Fruit fly (Drosophila melanogaster) whole organism, prepupa: ENCODE data around the gene CG14401.

Source experiments
- Blimp-1 ChIP-seq: fragments of 200-800 bp; sonication (Bioruptor generic); optimal IDR thresholded peaks from 3 replicates; lab custom pipeline; 2017; ENCODE audit warnings: missing biosample characterization, missing genetic modification characterization, mild to moderate bottlenecking, moderate library complexity, missing genetic modification reagents
- CG10631 ChIP-seq: fragments of 200-800 bp; sonication (Bioruptor generic); optimal IDR thresholded peaks from 2 replicates; lab custom pipeline; 2016; ENCODE audit warnings: missing biosample characterization, missing genetic modification characterization
- CG10669 ChIP-seq: fragments of 200-800 bp; sonication (Bioruptor generic); optimal IDR thresholded peaks from 3 replicates; lab custom pipeline; 2018; ENCODE audit warnings: missing biosample characterization, mild to moderate bottlenecking, missing genetic modification characterization, moderate library complexity
- CG11294 ChIP-seq: fragments of 200-800 bp; sonication (Bioruptor generic); IDR thresholded peaks from 2 replicates; pipeline ENCODE4 v1.3.6; 2022; ENCODE audit warnings: missing biosample characterization, missing genetic modification characterization
- CG11762 ChIP-seq: fragments of 200-800 bp; sonication (Bioruptor generic); optimal IDR thresholded peaks from 3 replicates; lab custom pipeline; 2016; ENCODE audit warnings: missing biosample characterization, missing genetic modification characterization; ENCODE audit not compliant: insufficient read depth
- CG15336 ChIP-seq: fragments of 200-800 bp; sonication (Bioruptor generic); IDR thresholded peaks from 2 replicates; pipeline ENCODE4 v1.3.6; 2022; ENCODE audit warnings: missing biosample characterization, missing genetic modification characterization
- CG16779 ChIP-seq: fragments of 200-800 bp; sonication (Bioruptor generic); optimal IDR thresholded peaks from 3 replicates; lab custom pipeline; 2017; ENCODE audit warnings: missing biosample characterization, mild to moderate bottlenecking, missing genetic modification characterization
- CG3032 ChIP-seq: fragments of 200-800 bp; optimal IDR thresholded peaks from 2 replicates; lab custom pipeline; 2019; ENCODE audit warnings: missing biosample characterization, mild to moderate bottlenecking, missing genetic modification characterization, moderate library complexity
- CG31627 ChIP-seq: fragments of 200-800 bp; sonication (Bioruptor generic); optimal IDR thresholded peaks from 3 replicates; lab custom pipeline; 2016; ENCODE audit warnings: missing biosample characterization, missing genetic modification characterization
- CG32006 ChIP-seq: fragments of 200-800 bp; sonication (Bioruptor generic); optimal IDR thresholded peaks from 3 replicates; lab custom pipeline; 2017; ENCODE audit warnings: missing biosample characterization, mild to moderate bottlenecking, missing genetic modification characterization
- CG34406 ChIP-seq: fragments of 200-800 bp; sonication (Bioruptor generic); optimal IDR thresholded peaks from 3 replicates; lab custom pipeline; 2016; ENCODE audit warnings: missing biosample characterization, missing genetic modification characterization
- CG3919 ChIP-seq: fragments of 200-800 bp; sonication (Bioruptor generic); optimal IDR thresholded peaks from 3 replicates; lab custom pipeline; 2016; ENCODE audit warnings: missing biosample characterization, missing genetic modification characterization
- CG4318 ChIP-seq: fragments of 200-800 bp; sonication (Bioruptor generic); optimal IDR thresholded peaks from 3 replicates; lab custom pipeline; 2017; ENCODE audit warnings: missing biosample characterization, mild to moderate bottlenecking, missing genetic modification characterization
- CG6163 ChIP-seq: fragments of 200-800 bp; sonication (Bioruptor generic); IDR thresholded peaks from 3 replicates; pipeline ENCODE4 v1.3.6; 2022; ENCODE audit warnings: missing biosample characterization, missing genetic modification characterization
- CG6276 ChIP-seq: fragments of 200-800 bp; sonication (Bioruptor generic); optimal IDR thresholded peaks from 2 replicates; lab custom pipeline; 2017; ENCODE audit warnings: missing biosample characterization, mild to moderate bottlenecking, missing genetic modification characterization
- CG6792 ChIP-seq: fragments of 200-800 bp; sonication (Bioruptor generic); optimal IDR thresholded peaks from 3 replicates; lab custom pipeline; 2016; ENCODE audit warnings: missing biosample characterization, missing genetic modification characterization
- CG6854 ChIP-seq: fragments of 200-800 bp; sonication (Bioruptor generic); optimal IDR thresholded peaks from 2 replicates; lab custom pipeline; 2017; ENCODE audit warnings: missing biosample characterization, mild to moderate bottlenecking, missing genetic modification characterization
- CG7368 ChIP-seq: fragments of 200-800 bp; sonication (Bioruptor generic); optimal IDR thresholded peaks from 3 replicates; lab custom pipeline; 2016; ENCODE audit warnings: missing biosample characterization, missing genetic modification characterization
- CG8119 ChIP-seq: fragments of 200-800 bp; sonication (Bioruptor generic); IDR thresholded peaks from 3 replicates; pipeline ENCODE4 v1.3.6; 2022; ENCODE audit warnings: missing biosample characterization, missing genetic modification characterization
- CG8632 ChIP-seq: fragments of 200-800 bp; sonication (Bioruptor generic); optimal IDR thresholded peaks from 3 replicates; lab custom pipeline; 2016; ENCODE audit warnings: missing biosample characterization, missing genetic modification characterization
- CG9139 ChIP-seq: fragments of 200-800 bp; sonication (Bioruptor generic); optimal IDR thresholded peaks from 3 replicates; lab custom pipeline; 2017; ENCODE audit warnings: missing biosample characterization, mild to moderate bottlenecking, missing genetic modification characterization
- Eip75B ChIP-seq: fragments of 200-800 bp; sonication (Bioruptor generic); optimal IDR thresholded peaks from 3 replicates; lab custom pipeline; 2016; ENCODE audit warnings: missing biosample characterization, missing genetic modification characterization
- Eip78C ChIP-seq: fragments of 200-800 bp; sonication (Bioruptor generic); peaks from one replicate; lab custom pipeline; 2016; ENCODE audit warnings: missing biosample characterization, missing genetic modification characterization
- Eip93F ChIP-seq: fragments of 200-800 bp; sonication (Bioruptor generic); optimal IDR thresholded peaks from 2 replicates; lab custom pipeline; 2016; ENCODE audit warnings: missing biosample characterization, mild to moderate bottlenecking, missing genetic modification characterization
- Gug ChIP-seq: fragments of 200-800 bp; sonication (Bioruptor generic); IDR thresholded peaks from 2 replicates; pipeline ENCODE4 v1.3.6; 2022; ENCODE audit warnings: missing biosample characterization, missing genetic modification characterization
- Hr38 ChIP-seq: sonication (Bioruptor generic); optimal IDR thresholded peaks from 2 replicates; lab custom pipeline; 2016; ENCODE audit warnings: missing biosample characterization, missing genetic modification characterization
- Hr39 ChIP-seq: fragments of 200-800 bp; sonication (Bioruptor generic); optimal IDR thresholded peaks from 2 replicates; lab custom pipeline; 2016; ENCODE audit warnings: missing biosample characterization, missing genetic modification characterization
- Hr4 ChIP-seq: fragments of 200-800 bp; sonication (Bioruptor generic); optimal IDR thresholded peaks from 3 replicates; lab custom pipeline; 2016; ENCODE audit warnings: missing biosample characterization, missing genetic modification characterization
- Met ChIP-seq: fragments of 200-800 bp; sonication (Bioruptor generic); optimal IDR thresholded peaks from 3 replicates; lab custom pipeline; 2016; ENCODE audit warnings: missing biosample characterization, missing genetic modification characterization
- OdsH ChIP-seq: fragments of 200-800 bp; sonication (Bioruptor generic); optimal IDR thresholded peaks from 3 replicates; lab custom pipeline; 2016; ENCODE audit warnings: missing biosample characterization, missing genetic modification characterization
- Smox ChIP-seq: fragments of 200-800 bp; sonication (Bioruptor generic); optimal IDR thresholded peaks from 3 replicates; lab custom pipeline; 2016; ENCODE audit warnings: missing biosample characterization, missing genetic modification characterization
- Sox102F ChIP-seq: fragments of 200-800 bp; sonication (Bioruptor generic); optimal IDR thresholded peaks from 2 replicates; lab custom pipeline; 2016; ENCODE audit warnings: missing biosample characterization, mild to moderate bottlenecking, missing genetic modification characterization
- Sox14 ChIP-seq: fragments of 200-800 bp; sonication (Bioruptor generic); optimal IDR thresholded peaks from 3 replicates; lab custom pipeline; 2016; ENCODE audit warnings: missing biosample characterization, missing genetic modification characterization
- Sox15 ChIP-seq: fragments of 200-800 bp; sonication (Bioruptor generic); optimal IDR thresholded peaks from 3 replicates; lab custom pipeline; 2016; ENCODE audit warnings: missing biosample characterization, missing genetic modification characterization
- achi ChIP-seq: fragments of 200-800 bp; sonication (Bioruptor generic); optimal IDR thresholded peaks from 3 replicates; lab custom pipeline; 2016; ENCODE audit warnings: missing biosample characterization, missing genetic modification characterization
- acj6 ChIP-seq: fragments of 200-800 bp; sonication (Bioruptor generic); optimal IDR thresholded peaks from 3 replicates; lab custom pipeline; 2016; ENCODE audit warnings: missing biosample characterization, missing genetic modification characterization
- cyc ChIP-seq: fragments of 200-800 bp; sonication (Bioruptor generic); optimal IDR thresholded peaks from 3 replicates; lab custom pipeline; 2016; ENCODE audit warnings: missing biosample characterization, missing genetic modification characterization
- dac ChIP-seq: fragments of 200-800 bp; sonication (Bioruptor generic); optimal IDR thresholded peaks from 2 replicates; lab custom pipeline; 2017; ENCODE audit warnings: missing biosample characterization, mild to moderate bottlenecking, missing genetic modification characterization
- dsx ChIP-seq: fragments of 200-800 bp; optimal IDR thresholded peaks from 3 replicates; lab custom pipeline; 2019; ENCODE audit warnings: missing biosample characterization, mild to moderate bottlenecking, missing genetic modification characterization, moderate library complexity; ENCODE audit not compliant: poor library complexity, severe bottlenecking
- eg ChIP-seq: fragments of 200-800 bp; sonication (Bioruptor generic); IDR thresholded peaks from 3 replicates; pipeline ENCODE4 v1.3.6; 2022; ENCODE audit warnings: missing biosample characterization, missing genetic modification characterization
- fd85E ChIP-seq: fragments of 200-800 bp; sonication (Bioruptor generic); optimal IDR thresholded peaks from 3 replicates; lab custom pipeline; 2016; ENCODE audit warnings: missing biosample characterization, missing genetic modification characterization
- lz ChIP-seq: fragments of 200-800 bp; sonication (Bioruptor generic); optimal IDR thresholded peaks from 3 replicates; lab custom pipeline; 2016; ENCODE audit warnings: missing biosample characterization, missing genetic modification characterization
- net ChIP-seq: fragments of 200-800 bp; sonication (Bioruptor generic); optimal IDR thresholded peaks from 3 replicates; lab custom pipeline; 2016; ENCODE audit warnings: missing biosample characterization, missing genetic modification characterization
- pdm3 ChIP-seq: fragments of 200-800 bp; sonication (Bioruptor generic); optimal IDR thresholded peaks from 3 replicates; lab custom pipeline; 2016; ENCODE audit warnings: missing biosample characterization, missing genetic modification characterization
- spab ChIP-seq: fragments of 200-800 bp; sonication (Bioruptor generic); optimal IDR thresholded peaks from 2 replicates; lab custom pipeline; 2017; ENCODE audit warnings: missing biosample characterization, mild to moderate bottlenecking, missing genetic modification characterization, missing genetic modification reagents
- ss ChIP-seq, 2 experiments: fragments of 200-800 bp; sonication (Bioruptor generic); optimal IDR thresholded peaks; 2 replicates in 1 of 2; 3 replicates in 1 of 2; lab custom pipeline; 2017 to 2018; ENCODE audit warnings: mild to moderate bottlenecking in 2 of 2, missing biosample characterization in 2 of 2, missing genetic modification characterization in 2 of 2, moderate library complexity in 1 of 2
- svp ChIP-seq: fragments of 200-800 bp; sonication (Bioruptor generic); peaks from one replicate; lab custom pipeline; 2016; ENCODE audit warnings: missing biosample characterization, missing genetic modification characterization
- vri ChIP-seq: fragments of 200-800 bp; sonication (Bioruptor generic); optimal IDR thresholded peaks from 3 replicates; lab custom pipeline; 2016; ENCODE audit warnings: missing biosample characterization, mild to moderate bottlenecking, missing genetic modification characterization

The CG14401 gene

DNA sequence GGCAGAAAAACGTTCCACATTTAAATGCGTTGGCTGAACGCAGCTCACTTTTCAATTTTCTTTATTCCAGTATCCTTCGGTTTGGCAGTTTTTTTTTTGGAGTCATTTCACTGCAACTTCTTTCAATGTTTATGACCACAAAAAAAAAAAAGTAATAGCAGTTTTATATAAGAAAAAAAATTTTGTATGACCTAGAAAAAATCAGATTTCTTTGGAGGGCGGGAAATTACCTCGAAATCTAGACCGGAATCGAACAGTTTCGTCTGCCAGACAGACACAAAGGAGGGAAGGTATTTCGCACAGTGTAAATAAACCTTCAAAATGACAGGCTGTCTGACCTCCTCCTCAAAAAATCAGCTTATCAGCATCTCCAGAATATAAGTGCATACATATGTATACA is 10.8 kb downstream of the CG14401 start (continued):
- TF ChIP-seq CG4318 (GFP tag; lab: Kevin White, UChicago) (no peak), CG11294 (GFP tag; lab: Robert Waterston, UW) (no peak), fd85E (no peak), CG6854 (GFP tag; lab: Kevin White, UChicago) (no peak), CG11762 (GFP tag; lab: Kevin White, UChicago) (no peak), CG8632 (peak; percentile 31), Sox15 (GFP tag; lab: Kevin White, UChicago) (peak; percentile 12), dac (GFP tag; lab: Kevin White, UChicago) (no peak), net (peak; percentile 0), CG7368 (GFP tag; lab: Kevin White, UChicago) (peak; percentile 5), Blimp-1 (GFP tag; lab: Kevin White, UChicago) (no peak), Eip75B (GFP tag; lab: Kevin White, UChicago) (peak; percentile 28), CG31627 (GFP tag; lab: Kevin White, UChicago) (peak; percentile 48), CG6276 (GFP tag; lab: Kevin White, UChicago) (no peak), vri (GFP tag; lab: Kevin White, UChicago) (peak; percentile 27), svp (GFP tag; lab: Kevin White, UChicago) (peak; percentile 97), CG6163 (no peak), Sox102F (GFP tag; lab: Kevin White, UChicago) (peak; percentile 59), achi (GFP tag; lab: Kevin White, UChicago) (no peak), Hr4 (GFP tag; lab: Kevin White, UChicago) (no peak), Hr38 (GFP tag; lab: Kevin White, UChicago) (no peak), Sox14 (GFP tag; lab: Kevin White, UChicago) (peak; percentile 21), eg (no peak), CG8119 (GFP tag; lab: Robert Waterston, UW) (no peak), CG34406 (GFP tag; lab: Kevin White, UChicago) (peak; percentile 25), dsx (GFP tag; lab: Kevin White, UChicago) (no peak), CG3032 (tag; lab: Kevin White, UChicago) (no peak), CG10669 (GFP tag; lab: Kevin White, UChicago) (no peak), CG3919 (GFP tag; lab: Kevin White, UChicago) (peak; percentile 14), CG6792 (GFP tag; lab: Kevin White, UChicago) (peak; percentile 26), lz (GFP tag; lab: Kevin White, UChicago) (peak; percentile 47), OdsH (GFP tag; lab: Kevin White, UChicago) (no peak), CG32006 (no peak), CG9139 (GFP tag; lab: Kevin White, UChicago) (no peak), ss (GFP tag; optimal IDR thresholded peaks at IDR 0.05; lab: Kevin White, UChicago) (no peak)

DNA sequence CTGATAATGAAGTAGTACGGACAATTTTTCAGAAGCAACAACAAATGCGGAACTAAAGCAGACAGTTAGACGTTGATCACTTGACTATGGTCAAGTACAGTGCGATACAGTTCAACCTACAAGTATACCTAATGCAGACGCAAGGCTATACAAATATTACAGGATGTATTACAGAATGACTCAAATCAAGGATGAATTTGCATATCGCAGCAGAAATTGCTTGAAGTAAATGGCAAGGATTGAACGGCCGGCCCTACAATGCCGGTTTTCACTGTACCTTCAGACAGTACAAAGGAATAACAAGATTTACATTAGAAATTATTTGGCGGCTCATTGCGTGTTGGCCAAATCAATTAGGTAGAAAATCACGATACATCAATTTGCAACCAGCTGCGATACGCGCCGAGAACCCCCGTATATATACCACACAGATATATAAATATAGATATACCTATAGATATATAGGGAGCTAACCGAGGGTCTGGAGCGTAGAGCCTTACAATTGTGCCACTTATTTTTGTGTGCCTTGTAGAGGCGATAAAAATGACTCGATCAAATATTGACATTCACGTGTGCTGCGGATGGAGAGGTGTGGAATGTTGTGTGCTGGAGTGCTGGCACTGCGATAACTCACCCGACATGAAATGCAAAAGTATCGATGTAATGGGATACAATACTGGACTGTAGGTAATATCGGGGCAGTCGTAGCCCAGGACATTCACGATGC is 11.9 kb downstream of the CG14401 start:
- peak; percentile 55 for TF ChIP-seq svp (GFP tag; lab: Kevin White, UChicago)
- peak; percentile 6 to 56 for TF ChIP-seq ss (GFP tag; optimal IDR thresholded peaks at IDR 0.05; lab: Kevin White, UChicago)
- TF ChIP-seq pdm3 (GFP tag; lab: Kevin White, UChicago), result no peak
- TF ChIP-seq Eip93F, result no peak
- no peak for TF ChIP-seq Sox102F (GFP tag; lab: Kevin White, UChicago)
- no peak for TF ChIP-seq Gug
- TF ChIP-seq eg, result peak; percentile 59
- no peak for TF ChIP-seq dac (GFP tag; lab: Kevin White, UChicago)
- TF ChIP-seq Sox14 (GFP tag; lab: Kevin White, UChicago), result no peak
- no peak for TF ChIP-seq achi (GFP tag; lab: Kevin White, UChicago)
- TF ChIP-seq Eip78C, result peak; percentile 56
- no peak for TF ChIP-seq CG10631 (GFP tag; lab: Kevin White, UChicago)
- no peak for TF ChIP-seq CG6276 (GFP tag; lab: Kevin White, UChicago)
- no peak for TF ChIP-seq CG7368 (GFP tag; lab: Kevin White, UChicago)
- no peak for TF ChIP-seq acj6 (GFP tag; lab: Kevin White, UChicago)
- TF ChIP-seq CG6792 (GFP tag; lab: Kevin White, UChicago), result no peak
- TF ChIP-seq Eip75B (GFP tag; lab: Kevin White, UChicago), result no peak
- peak; percentile 37; the same call in 1 of the 2 replicates for TF ChIP-seq CG15336
- peak; percentile 19 for TF ChIP-seq CG3919 (GFP tag; lab: Kevin White, UChicago)
- peak; percentile 10 for TF ChIP-seq OdsH (GFP tag; lab: Kevin White, UChicago)
- TF ChIP-seq cyc (GFP tag; lab: Kevin White, UChicago), result no peak
- TF ChIP-seq Hr39 (GFP tag; lab: Kevin White, UChicago), result peak; percentile 6
- no peak for TF ChIP-seq CG16779 (tag; lab: Kevin White, UChicago)
- TF ChIP-seq Smox, result no peak
- peak; percentile 4 for TF ChIP-seq Met (GFP tag; lab: Kevin White, UChicago)
- TF ChIP-seq spab (GFP tag; lab: Kevin White, UChicago), result peak; percentile 32
- peak; percentile 18; the same call in 1 of the 3 replicates for TF ChIP-seq CG6163
- TF ChIP-seq Hr38 (GFP tag; lab: Kevin White, UChicago), result no peak
- no peak for TF ChIP-seq fd85E
